Fruit fly (Drosophila melanogaster): ENCODE data around the gene CG4558.

DNA sequence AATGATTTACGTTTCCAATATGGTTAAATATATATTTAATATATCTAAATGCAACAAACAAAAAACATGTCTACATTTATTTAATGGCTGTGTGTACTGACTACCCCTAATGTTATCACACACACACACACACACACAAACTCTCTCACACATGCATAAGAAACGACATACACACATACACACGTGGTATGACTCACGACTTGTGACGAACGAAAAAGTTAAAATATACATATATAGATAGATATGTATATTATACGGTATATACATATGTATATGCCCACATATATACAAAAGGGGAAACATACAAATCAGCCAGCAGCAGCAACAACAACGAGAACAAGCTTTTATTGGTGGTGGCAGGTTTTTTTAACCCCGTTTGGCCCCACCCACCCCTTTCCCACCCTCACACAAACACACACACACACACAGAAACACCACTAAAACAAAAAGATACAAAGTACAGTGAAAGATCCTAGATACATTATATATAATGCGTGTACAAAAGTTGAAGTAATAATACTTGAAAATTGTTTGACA is 25.4 kb downstream of the CG4558 start:
- TF ChIP-seq CG10669 (GFP tag; optimal IDR thresholded peaks at IDR 0.05) (no peak), CG8632 (GFP tag; optimal IDR thresholded peaks at IDR 0.05) (no peak), CG9139 (GFP tag; optimal IDR thresholded peaks at IDR 0.05) (no peak), CG6276 (GFP tag; optimal IDR thresholded peaks at IDR 0.05) (no peak), dsx (GFP tag; optimal IDR thresholded peaks at IDR 0.05; ENCODE audit: poor library complexity, severe bottlenecking) (peak; percentile 1), esn (GFP tag; optimal IDR thresholded peaks at IDR 0.05) (no peak), CG1621 (tag; optimal IDR thresholded peaks at IDR 0.05) (no peak), ss (GFP tag; optimal IDR thresholded peaks at IDR 0.05) (peak in 1 of 2 experiments; percentile 37)

All from whole organism, prepupa.